Worm (Caenorhabditis elegans): ENCODE measurements around the gene nhr-120.

DNA sequence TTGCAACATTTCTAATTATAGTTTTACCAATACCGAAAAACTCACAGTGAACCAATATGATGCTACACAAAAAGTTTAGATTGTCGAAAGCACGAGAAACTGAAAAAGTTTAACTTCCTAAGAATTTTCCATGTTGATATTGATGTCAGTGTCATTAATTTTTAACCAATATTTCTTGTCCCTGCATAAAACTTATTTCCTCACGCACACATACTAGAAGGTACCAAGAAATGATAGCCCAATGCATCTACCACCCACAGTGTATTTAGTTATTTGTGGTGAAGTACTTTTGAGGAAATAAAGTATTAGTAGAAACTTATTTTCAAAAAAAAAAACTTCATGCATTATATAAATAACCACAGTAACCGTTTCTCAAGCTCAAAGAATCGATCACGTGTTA lies 9.0 kb downstream of the nhr-120 start, which contains the start of gene aexr-2:
- TF ChIP-seq lsy-2 (tag; optimal IDR thresholded peaks at IDR 0.05) (no peak), fkh-10 (GFP tag; optimal IDR thresholded peaks at IDR 0.05) (no peak), ama-1 (optimal IDR thresholded peaks at IDR 0.05) (no peak), xbp-1 (tag; optimal IDR thresholded peaks at IDR 0.05) (no peak), ceh-8 (GFP tag; optimal IDR thresholded peaks at IDR 0.05) (no peak), unc-62 (GFP tag; optimal IDR thresholded peaks at IDR 0.05) (no peak), pqm-1 (tag; optimal IDR thresholded peaks at IDR 0.05) (no peak), nhr-28 (tag; optimal IDR thresholded peaks at IDR 0.05) (no peak), lin-15B (tag; optimal IDR thresholded peaks at IDR 0.05) (no peak), skn-1 (tag; optimal IDR thresholded peaks at IDR 0.05) (no peak), sox-4 (tag; optimal IDR thresholded peaks at IDR 0.05) (no peak), nhr-47 (tag; optimal IDR thresholded peaks at IDR 0.05) (no peak)
